Worm (Caenorhabditis elegans) whole organism, early embryonic: ENCODE data around the gene sir-2.3.

Experiments
- B0310.2 ChIP-seq: sonication (generic microtip); optimal IDR thresholded peaks from 2 replicates; lab custom pipeline; 2016; ENCODE audit warnings: mild to moderate bottlenecking, missing genetic modification characterization, missing compliant biosample characterization
- F13C5.2 ChIP-seq: sonication (generic microtip); optimal IDR thresholded peaks from 2 replicates; lab custom pipeline; 2017; ENCODE audit warnings: mild to moderate bottlenecking, missing genetic modification characterization, inconsistent platforms, missing compliant biosample characterization
- aly-1 ChIP-seq: sonication (generic microtip); optimal IDR thresholded peaks from 2 replicates; lab custom pipeline; 2016; ENCODE audit warnings: missing genetic modification characterization, missing compliant biosample characterization
- ama-1 ChIP-seq: fragments of 150-350 bp; optimal IDR thresholded peaks from 2 replicates; lab custom pipeline; 2014
- ceh-13 ChIP-seq: fragments of 200-800 bp; sonication (Bioruptor generic); optimal IDR thresholded peaks from 2 replicates; lab custom pipeline; 2018; ENCODE audit warnings: mild to moderate bottlenecking, missing genetic modification characterization, missing compliant biosample characterization
- ceh-36 ChIP-seq: sonication (generic microtip); optimal IDR thresholded peaks from 2 replicates; lab custom pipeline; 2016; ENCODE audit warnings: missing genetic modification characterization, inconsistent platforms, missing compliant biosample characterization
- ets-7 ChIP-seq: sonication (generic microtip); optimal IDR thresholded peaks from 2 replicates; lab custom pipeline; 2016; ENCODE audit warnings: missing genotype, missing genetic modification characterization, missing compliant biosample characterization
- flt-1 ChIP-seq: fragments of 200-800 bp; sonication (Bioruptor generic); IDR thresholded peaks from 2 replicates; pipeline ENCODE4 v1.3.6; 2022; ENCODE audit warnings: missing genetic modification characterization, missing compliant biosample characterization
- hmbx-1 ChIP-seq: sonication (generic microtip); optimal IDR thresholded peaks from 2 replicates; lab custom pipeline; 2016; ENCODE audit warnings: mild to moderate bottlenecking, missing genetic modification characterization, missing compliant biosample characterization
- hmg-4 ChIP-seq: fragments of 200-800 bp; sonication (Bioruptor generic); optimal IDR thresholded peaks from 2 replicates; lab custom pipeline; 2018; ENCODE audit warnings: mild to moderate bottlenecking, missing genetic modification characterization, missing compliant biosample characterization
- hnd-1 ChIP-seq: sonication (generic microtip); optimal IDR thresholded peaks from 2 replicates; lab custom pipeline; 2016; ENCODE audit warnings: missing genetic modification characterization, missing compliant biosample characterization
- pes-1 ChIP-seq: fragments of 200-800 bp; sonication (Bioruptor generic); IDR thresholded peaks from 2 replicates; pipeline ENCODE4 v1.3.6; 2022; ENCODE audit warnings: missing genetic modification reagents, missing genetic modification characterization, missing compliant biosample characterization
- scrt-1 ChIP-seq: fragments of 200-800 bp; sonication (Bioruptor generic); IDR thresholded peaks from 2 replicates; pipeline ENCODE4 v1.3.6; 2022; ENCODE audit warnings: missing genetic modification characterization, missing compliant biosample characterization
- sea-1 ChIP-seq: fragments of 200-800 bp; sonication (Bioruptor generic); conservative IDR thresholded peaks from 2 replicates; pipeline ENCODE4 v1.3.6; 2022; ENCODE audit warnings: missing genetic modification characterization, missing compliant biosample characterization
- tbx-11 ChIP-seq: fragments of 200-800 bp; sonication (Bioruptor generic); IDR thresholded peaks from 2 replicates; pipeline ENCODE4 v1.3.6; 2022; ENCODE audit warnings: missing genetic modification characterization, missing compliant biosample characterization
- tbx-37 ChIP-seq: fragments of 200-800 bp; sonication (Bioruptor generic); conservative IDR thresholded peaks from 2 replicates; pipeline ENCODE4 v1.3.6; 2022; ENCODE audit warnings: missing genetic modification reagents, missing genetic modification characterization, missing compliant biosample characterization
- tra-4 ChIP-seq: sonication (generic microtip); optimal IDR thresholded peaks from 2 replicates; lab custom pipeline; 2017; ENCODE audit warnings: missing genetic modification characterization, missing compliant biosample characterization

The sir-2.3 gene

DNA sequence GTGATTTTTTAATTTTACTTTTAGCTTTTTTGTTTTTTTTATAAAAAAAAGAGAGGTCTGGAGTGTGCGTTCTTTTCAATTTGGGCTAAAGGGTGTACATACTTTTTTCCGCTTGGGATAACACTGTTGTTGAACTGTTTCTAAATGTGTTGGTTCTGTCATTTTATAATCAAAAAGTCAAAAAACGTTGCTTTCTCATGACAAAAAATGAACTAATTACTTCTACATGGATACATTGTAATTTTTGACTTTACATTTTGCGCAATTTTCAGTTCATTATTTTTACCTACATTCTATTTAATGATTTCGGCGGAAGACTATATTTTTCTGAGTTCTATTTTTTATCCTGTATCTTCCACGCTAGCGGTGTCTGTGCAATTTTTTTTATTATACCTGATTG is 40.0 kb upstream of the sir-2.3 start, which contains the start of gene srd-38:
TSS of gene srd-38 (plus strand) at position 301 of the 400 bp plus-strand sequence.
- no peak for TF ChIP-seq tbx-11 (GFP tag; lab: Robert Waterston, UW)
- TF ChIP-seq pes-1 (GFP tag; lab: Robert Waterston, UW): no peak
- TF ChIP-seq ceh-36: no peak
- no peak for TF ChIP-seq sea-1 (GFP tag; lab: Robert Waterston, UW)
- TF ChIP-seq hmg-4 (GFP tag; lab: Kevin White, UChicago): no peak
- no peak for TF ChIP-seq hmbx-1 (tag; lab: Kevin White, UChicago)
- no peak for TF ChIP-seq ets-7 (tag; lab: Kevin White, UChicago)
- TF ChIP-seq ceh-13 (GFP tag; lab: Kevin White, UChicago): no peak
- TF ChIP-seq tra-4 (tag; lab: Kevin White, UChicago): no peak
- TF ChIP-seq tbx-37 (GFP tag; lab: Robert Waterston, UW): no peak
- TF ChIP-seq flt-1 (GFP tag; lab: Robert Waterston, UW): no peak
- no peak for TF ChIP-seq hnd-1 (tag; lab: Kevin White, UChicago)
- TF ChIP-seq aly-1: no peak
- no peak for TF ChIP-seq ama-1 (lab: Kevin White, UChicago)
- TF ChIP-seq B0310.2 (tag; lab: Kevin White, UChicago): no peak
- no peak for TF ChIP-seq F13C5.2
- TF ChIP-seq scrt-1 (GFP tag; lab: Robert Waterston, UW): no peak

DNA sequence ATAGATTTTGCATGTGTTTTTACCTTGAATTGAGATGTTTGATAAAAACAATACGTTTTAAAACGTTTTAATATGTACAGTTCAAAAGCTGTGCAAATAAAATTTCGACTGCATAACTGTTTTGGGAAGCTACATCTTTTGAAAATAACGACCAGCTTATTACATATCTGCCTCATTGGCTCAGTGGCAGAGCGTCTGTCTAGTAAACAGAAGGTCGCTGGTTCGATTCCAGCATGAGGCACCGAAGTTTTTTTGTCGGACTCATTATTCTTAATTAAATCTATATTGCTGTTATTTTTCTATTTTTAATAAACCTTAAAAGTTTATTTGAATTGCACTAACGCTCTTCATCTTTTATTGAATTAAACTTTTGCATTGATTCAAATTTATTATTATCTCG is 38.5 kb upstream of the sir-2.3 start:
- no peak for TF ChIP-seq hmg-4 (GFP tag; lab: Kevin White, UChicago)
- TF ChIP-seq B0310.2 (tag; lab: Kevin White, UChicago): no peak
- TF ChIP-seq ets-7 (tag; lab: Kevin White, UChicago): no peak
- no peak for TF ChIP-seq tbx-37 (GFP tag; lab: Robert Waterston, UW)
- TF ChIP-seq tra-4 (tag; lab: Kevin White, UChicago): no peak
- TF ChIP-seq hmbx-1 (tag; lab: Kevin White, UChicago): no peak
- no peak for TF ChIP-seq aly-1
- no peak for TF ChIP-seq hnd-1 (tag; lab: Kevin White, UChicago)
- no peak for TF ChIP-seq ama-1 (lab: Kevin White, UChicago)
- TF ChIP-seq sea-1 (GFP tag; lab: Robert Waterston, UW): no peak
- no peak for TF ChIP-seq ceh-36
- no peak for TF ChIP-seq ceh-13 (GFP tag; lab: Kevin White, UChicago)
- TF ChIP-seq F13C5.2: no peak
- TF ChIP-seq pes-1 (GFP tag; lab: Robert Waterston, UW): no peak
- TF ChIP-seq tbx-11 (GFP tag; lab: Robert Waterston, UW): no peak
- TF ChIP-seq flt-1 (GFP tag; lab: Robert Waterston, UW): no peak
- no peak for TF ChIP-seq scrt-1 (GFP tag; lab: Robert Waterston, UW)

DNA sequence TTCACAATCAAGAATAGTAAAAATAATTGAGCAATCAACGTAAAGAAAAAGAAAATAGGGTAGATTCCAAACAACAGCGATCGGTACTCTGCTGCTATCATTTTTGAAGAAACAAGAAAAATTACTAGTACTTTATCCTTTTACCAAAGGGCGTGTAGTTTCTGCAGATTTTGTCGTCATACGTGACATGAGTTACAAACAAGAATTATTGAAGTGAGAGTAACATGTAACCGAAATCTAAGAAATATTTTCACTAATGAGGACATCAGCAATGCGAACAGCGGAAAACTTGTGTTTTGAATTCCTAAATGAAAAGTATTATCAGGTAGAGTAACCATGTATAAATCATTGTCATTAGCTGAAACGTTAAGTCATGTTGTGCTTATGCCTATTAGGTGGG is 36.8 kb upstream of the sir-2.3 start, which contains the start of gene srd-36:
TSS of gene srd-36 (minus strand) at position 101 of the 400 bp plus-strand sequence.
- TF ChIP-seq ceh-36 (no peak), pes-1 (GFP tag; lab: Robert Waterston, UW) (no peak), tbx-37 (GFP tag; lab: Robert Waterston, UW) (no peak), aly-1 (no peak), scrt-1 (GFP tag; lab: Robert Waterston, UW) (no peak), ets-7 (tag; lab: Kevin White, UChicago) (no peak), hnd-1 (tag; lab: Kevin White, UChicago) (no peak), sea-1 (GFP tag; lab: Robert Waterston, UW) (no peak), B0310.2 (tag; lab: Kevin White, UChicago) (no peak), tra-4 (tag; lab: Kevin White, UChicago) (no peak), tbx-11 (GFP tag; lab: Robert Waterston, UW) (no peak), F13C5.2 (no peak), hmbx-1 (tag; lab: Kevin White, UChicago) (no peak), flt-1 (GFP tag; lab: Robert Waterston, UW) (no peak)

DNA sequence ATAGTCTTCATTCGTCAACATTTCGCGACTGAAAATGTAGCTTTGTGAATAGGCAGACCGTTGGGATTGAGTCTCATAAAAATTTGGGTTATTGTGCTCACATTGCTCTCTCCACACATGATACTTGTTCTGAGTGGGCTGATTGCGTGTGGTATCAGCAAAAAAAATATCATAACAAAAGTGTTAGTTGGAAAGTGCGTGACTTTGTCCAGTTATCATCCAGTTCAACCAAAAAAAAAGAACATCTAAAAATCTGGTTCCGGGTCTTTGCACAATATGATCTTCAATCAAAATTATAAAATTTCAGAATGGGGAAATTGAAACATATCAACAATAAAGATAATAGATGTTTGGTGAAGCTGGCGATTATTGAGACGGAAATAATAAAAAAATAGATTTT is 31.0 kb upstream of the sir-2.3 start, which contains the start of gene srd-39:
TSS of gene srd-39 (minus strand) at position 101 of the 400 bp plus-strand sequence.
- TF ChIP-seq scrt-1 (GFP tag; lab: Robert Waterston, UW) (no peak), hnd-1 (tag; lab: Kevin White, UChicago) (no peak), hmbx-1 (tag; lab: Kevin White, UChicago) (no peak), sea-1 (GFP tag; lab: Robert Waterston, UW) (no peak)

DNA sequence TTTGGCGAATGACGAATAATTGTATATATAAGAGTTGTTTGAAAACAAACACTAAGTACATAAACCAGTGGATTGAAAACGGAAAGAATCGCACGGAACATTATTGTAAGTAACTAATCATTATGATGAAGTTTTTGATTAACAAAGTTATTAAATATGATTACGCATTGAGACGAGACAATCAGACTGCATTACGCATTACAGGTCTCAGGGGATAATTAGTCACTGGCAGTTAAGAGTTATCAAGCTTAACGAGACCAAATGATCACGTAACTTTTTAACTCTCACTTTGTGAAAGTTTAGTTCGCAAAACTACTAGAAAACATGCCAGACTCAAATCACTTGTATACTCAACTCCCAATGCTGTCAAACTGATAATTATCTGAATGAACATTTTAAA is 28.1 kb upstream of the sir-2.3 start, which contains the start of gene srd-42:
TSS of gene srd-42 (minus strand) at position 101 of the 400 bp plus-strand sequence.
- no peak for TF ChIP-seq aly-1

DNA sequence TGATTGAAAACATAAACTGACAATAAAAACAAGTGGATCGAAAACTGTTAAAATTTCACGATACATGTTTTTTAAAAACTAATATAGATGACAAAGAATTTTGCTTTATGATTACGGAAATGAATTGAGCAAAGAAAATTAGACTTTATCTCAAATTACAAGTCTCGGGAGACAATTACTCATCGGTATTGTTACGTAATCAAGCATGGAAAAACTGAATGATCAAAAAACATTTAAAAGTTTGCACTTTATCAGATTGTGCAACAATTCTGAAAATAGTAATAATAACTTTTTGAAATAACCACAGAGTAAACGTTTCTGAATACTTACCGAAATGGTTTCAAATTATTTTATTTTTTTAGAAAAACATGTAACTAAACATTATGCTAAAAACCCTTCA is 25.7 kb upstream of the sir-2.3 start, which contains the start of gene srd-43:
TSS of gene srd-43 (minus strand) at position 66 of the 400 bp plus-strand sequence.
- TF ChIP-seq aly-1: no peak
- no peak for TF ChIP-seq hnd-1 (tag; lab: Kevin White, UChicago)
- TF ChIP-seq tbx-37 (GFP tag; lab: Robert Waterston, UW): no peak
- no peak for TF ChIP-seq flt-1 (GFP tag; lab: Robert Waterston, UW)
- no peak for TF ChIP-seq sea-1 (GFP tag; lab: Robert Waterston, UW)
- TF ChIP-seq ceh-13 (GFP tag; lab: Kevin White, UChicago): no peak
- no peak for TF ChIP-seq F13C5.2
- TF ChIP-seq B0310.2 (tag; lab: Kevin White, UChicago): no peak

DNA sequence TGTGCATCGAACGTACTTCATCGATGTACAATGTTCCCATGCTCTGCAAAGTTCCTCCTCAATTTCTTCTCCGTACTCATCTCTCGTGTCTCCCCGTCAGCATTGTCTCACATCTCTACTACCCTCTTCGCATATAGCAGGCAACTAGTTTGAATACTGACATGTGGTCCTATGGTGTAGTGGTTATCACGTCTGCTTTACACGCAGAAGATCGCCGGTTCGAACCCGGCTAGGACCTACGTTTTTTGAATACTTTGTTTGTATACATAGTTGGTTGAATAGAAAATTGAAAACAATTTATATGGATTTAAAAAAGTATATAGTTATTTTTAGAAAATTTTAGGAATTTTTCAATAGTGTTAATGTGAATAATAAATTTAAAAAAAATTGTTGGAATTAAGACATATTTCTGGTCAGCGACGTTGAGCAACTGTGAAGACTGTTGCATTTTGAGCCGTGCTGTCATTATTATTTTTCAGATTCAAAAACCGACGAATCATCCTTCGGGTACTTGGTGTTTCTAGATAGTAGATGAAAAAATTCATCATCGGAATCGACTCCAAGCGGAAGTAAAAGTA is 24.5 kb upstream of the sir-2.3 start:
- TF ChIP-seq scrt-1 (GFP tag; lab: Robert Waterston, UW) (peak; percentile 95), sea-1 (GFP tag; lab: Robert Waterston, UW) (peak; percentile 93), ama-1 (lab: Kevin White, UChicago) (no peak), hmbx-1 (tag; lab: Kevin White, UChicago) (peak; percentile 86), F13C5.2 (peak; percentile 94), B0310.2 (tag; lab: Kevin White, UChicago) (peak; percentile 80), tbx-37 (GFP tag; lab: Robert Waterston, UW) (peak; percentile 95), hnd-1 (tag; lab: Kevin White, UChicago) (peak; percentile 89), flt-1 (GFP tag; lab: Robert Waterston, UW) (peak; percentile 95), ets-7 (tag; lab: Kevin White, UChicago) (peak; percentile 73), ceh-36 (peak; percentile 94), hmg-4 (GFP tag; lab: Kevin White, UChicago) (no peak), aly-1 (peak; percentile 85), ceh-13 (GFP tag; lab: Kevin White, UChicago) (peak; percentile 92), tra-4 (tag; lab: Kevin White, UChicago) (peak; percentile 90), tbx-11 (GFP tag; lab: Robert Waterston, UW) (peak; percentile 97), pes-1 (GFP tag; lab: Robert Waterston, UW) (peak; percentile 95)
